Worm (Caenorhabditis elegans): ENCODE data around the gene ZK1127.13.

ce11 chrII:7049470-7049869 lies 3.6 kb upstream of the ZK1127.13 start:
- TF ChIP-seq blmp-1 (tag; optimal IDR thresholded peaks at IDR 0.05) (no peak), flh-1 (GFP tag; optimal IDR thresholded peaks at IDR 0.05) (no peak), lsy-2 (tag; optimal IDR thresholded peaks at IDR 0.05) (no peak), hlh-1 (tag; optimal IDR thresholded peaks at IDR 0.05) (no peak), nhr-237 (tag; optimal IDR thresholded peaks at IDR 0.05) (no peak), lin-13 (tag; optimal IDR thresholded peaks at IDR 0.05) (no peak), unc-62 (GFP tag; optimal IDR thresholded peaks at IDR 0.05) (no peak), pha-4 (tag; optimal IDR thresholded peaks at IDR 0.05) (no peak), snpc-4 (tag; optimal IDR thresholded peaks at IDR 0.05) (no peak), nhr-76 (tag; optimal IDR thresholded peaks at IDR 0.05) (no peak), nhr-2 (tag; optimal IDR thresholded peaks at IDR 0.05) (no peak), ceh-43 (GFP tag; optimal IDR thresholded peaks at IDR 0.05) (no peak), nhr-12 (tag; optimal IDR thresholded peaks at IDR 0.05) (no peak)
